Fruit fly (Drosophila melanogaster) Kc167 (cell line): ENCODE data around the gene CG3436.

Experiments used
- Myc ChIP-seq: fragments of >200 bp; optimal IDR thresholded peaks from 2 replicates; lab custom pipeline; 2017; ENCODE audit warnings: missing external identifiers
- Sin3A ChIP-seq: fragments of >200 bp; optimal IDR thresholded peaks from 2 replicates; lab custom pipeline; 2018; ENCODE audit warnings: missing external identifiers
- h ChIP-seq: fragments of >200 bp; optimal IDR thresholded peaks from 3 replicates; lab custom pipeline; 2018; ENCODE audit warnings: missing external identifiers
- insv ChIP-seq: fragments of >200 bp; optimal IDR thresholded peaks from 3 replicates; lab custom pipeline; 2018; ENCODE audit warnings: missing external identifiers
- psq ChIP-seq: fragments of >200 bp; optimal IDR thresholded peaks from 2 replicates; lab custom pipeline; 2017; ENCODE audit warnings: missing external identifiers
- ttk ChIP-seq: sonication (Bioruptor generic); optimal IDR thresholded peaks from 2 replicates; lab custom pipeline; 2017; ENCODE audit warnings: missing external identifiers

The CG3436 gene

DNA sequence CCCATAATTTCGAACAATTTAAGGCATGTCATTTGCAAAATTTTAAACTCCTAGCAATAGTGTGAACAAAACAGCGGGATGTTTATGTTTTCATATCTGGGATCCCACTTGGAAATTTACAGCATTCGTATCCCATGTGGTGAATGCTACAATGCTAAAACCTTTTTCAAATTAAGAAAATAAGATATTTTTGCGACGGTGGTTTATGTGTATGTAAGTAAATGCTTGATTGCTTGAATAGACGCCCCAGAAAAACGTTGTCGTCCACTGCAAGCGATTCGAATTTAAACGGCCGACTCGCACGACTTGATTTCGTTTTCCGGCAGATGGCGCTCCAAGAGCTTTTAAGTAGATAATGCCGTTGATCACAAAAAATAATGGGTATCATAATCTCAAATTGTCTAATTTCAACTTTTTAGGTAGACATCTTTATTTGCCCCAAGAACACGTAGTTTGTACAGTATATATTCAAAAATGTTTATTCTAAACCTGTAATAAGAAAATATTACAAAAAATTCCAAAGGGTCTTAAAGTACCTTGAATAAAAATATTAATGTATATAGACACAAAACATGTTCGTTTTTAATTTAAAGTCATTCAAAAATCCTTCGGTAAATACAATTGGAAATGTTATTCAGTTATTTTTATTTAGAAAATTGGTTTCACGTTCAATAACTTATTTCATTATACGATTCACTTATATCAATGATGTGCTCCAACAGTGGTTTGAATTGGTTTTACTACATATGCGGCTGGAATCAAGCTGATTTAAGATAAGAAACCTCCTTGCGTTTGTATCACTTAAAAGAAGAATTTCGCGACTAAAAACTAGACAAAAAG, 33.4 kb upstream of the CG3436 start:
- TF ChIP-seq psq (lab: Kevin White, UChicago) (no peak), Myc (lab: Kevin White, UChicago) (no peak), Sin3A (lab: Kevin White, UChicago) (no peak), h (lab: Kevin White, UChicago) (no peak), ttk (lab: Kevin White, UChicago) (no peak), insv (no peak)

DNA sequence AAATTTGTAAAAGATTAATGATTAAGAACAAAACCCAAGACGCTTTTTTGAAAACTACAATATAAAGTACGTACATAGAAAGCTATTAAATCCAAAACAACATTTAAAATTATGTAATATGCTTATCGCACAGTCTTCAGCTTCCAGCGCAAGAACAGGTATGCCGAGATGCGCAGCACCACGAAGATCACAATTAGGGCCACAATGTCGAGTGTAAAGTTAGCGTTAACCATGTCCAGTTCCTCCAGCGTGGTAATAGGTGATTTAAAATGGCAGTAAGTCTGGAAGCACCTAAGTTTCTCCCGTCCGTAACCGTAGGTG, 32.9 kb upstream of the CG3436 start:
- TF ChIP-seq ttk (lab: Kevin White, UChicago), result no peak
- TF ChIP-seq Myc (lab: Kevin White, UChicago), result no peak
- no peak for TF ChIP-seq psq (lab: Kevin White, UChicago)
- TF ChIP-seq insv, result no peak
- no peak for TF ChIP-seq h (lab: Kevin White, UChicago)
- TF ChIP-seq Sin3A (lab: Kevin White, UChicago), result no peak

DNA sequence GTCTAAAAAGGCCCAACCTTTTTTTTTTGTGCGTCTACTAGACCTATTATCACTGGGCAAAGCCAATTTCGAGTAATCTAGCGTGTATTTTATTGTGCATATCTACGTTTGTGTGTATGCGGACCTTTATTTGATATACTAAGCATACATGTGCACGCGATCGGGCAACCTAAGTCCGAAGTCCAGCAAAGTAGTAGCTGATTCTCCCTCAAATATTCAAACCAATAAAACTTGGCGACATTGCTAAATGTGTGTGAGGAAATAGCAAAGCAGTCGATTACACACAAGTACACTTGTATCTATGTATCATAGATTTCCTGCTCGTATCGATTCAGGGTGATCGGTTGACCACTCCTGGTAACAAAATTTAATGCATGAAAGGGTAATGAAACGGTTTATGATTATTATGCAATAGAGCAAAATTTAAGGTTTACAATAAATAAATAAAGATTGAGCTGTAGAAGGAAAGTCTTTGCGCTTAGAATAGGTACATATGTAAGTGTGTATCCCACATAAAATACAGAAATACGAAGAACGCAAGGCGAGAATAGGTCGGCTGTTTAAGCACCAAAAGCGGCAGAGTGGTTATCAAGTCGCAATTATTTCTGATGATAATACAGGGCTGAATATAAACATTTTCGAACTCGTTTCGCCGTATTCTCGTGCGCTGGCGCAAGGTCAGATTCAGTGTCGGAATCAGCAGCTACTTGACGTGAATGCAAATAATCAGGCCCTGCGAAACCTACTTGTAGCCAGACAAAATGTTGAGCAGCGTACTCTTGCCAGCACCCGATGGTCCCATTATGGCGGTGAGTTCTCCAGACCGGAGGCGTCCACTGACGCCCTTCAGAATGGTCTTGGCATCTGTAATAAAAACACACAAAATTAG, 30.2 kb upstream of the CG3436 start:
- TF ChIP-seq h (lab: Kevin White, UChicago), result no peak
- TF ChIP-seq insv, result no peak

DNA sequence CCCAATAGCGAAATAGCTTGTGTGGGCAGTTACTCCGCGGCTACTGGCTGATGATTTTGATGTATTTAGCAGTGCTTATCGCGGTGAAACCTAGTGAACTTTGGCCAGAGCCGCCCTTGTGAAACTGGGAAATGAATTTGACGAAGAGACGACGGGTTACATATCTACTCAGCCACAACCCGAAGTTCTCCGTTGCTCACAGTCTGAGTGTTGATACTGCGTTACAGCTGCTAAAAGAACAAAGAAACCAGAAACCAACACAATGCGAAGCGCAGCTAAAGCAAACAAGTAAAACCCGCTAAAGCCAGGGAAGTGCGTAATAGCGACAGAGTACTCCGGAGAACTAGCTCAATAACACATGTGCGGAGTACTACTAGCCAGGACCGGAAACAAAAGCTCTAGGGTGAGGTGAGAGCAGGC, 27.5 kb upstream of the CG3436 start:
- no peak for TF ChIP-seq h (lab: Kevin White, UChicago)
- TF ChIP-seq psq (lab: Kevin White, UChicago), result no peak
- TF ChIP-seq Myc (lab: Kevin White, UChicago), result no peak

DNA sequence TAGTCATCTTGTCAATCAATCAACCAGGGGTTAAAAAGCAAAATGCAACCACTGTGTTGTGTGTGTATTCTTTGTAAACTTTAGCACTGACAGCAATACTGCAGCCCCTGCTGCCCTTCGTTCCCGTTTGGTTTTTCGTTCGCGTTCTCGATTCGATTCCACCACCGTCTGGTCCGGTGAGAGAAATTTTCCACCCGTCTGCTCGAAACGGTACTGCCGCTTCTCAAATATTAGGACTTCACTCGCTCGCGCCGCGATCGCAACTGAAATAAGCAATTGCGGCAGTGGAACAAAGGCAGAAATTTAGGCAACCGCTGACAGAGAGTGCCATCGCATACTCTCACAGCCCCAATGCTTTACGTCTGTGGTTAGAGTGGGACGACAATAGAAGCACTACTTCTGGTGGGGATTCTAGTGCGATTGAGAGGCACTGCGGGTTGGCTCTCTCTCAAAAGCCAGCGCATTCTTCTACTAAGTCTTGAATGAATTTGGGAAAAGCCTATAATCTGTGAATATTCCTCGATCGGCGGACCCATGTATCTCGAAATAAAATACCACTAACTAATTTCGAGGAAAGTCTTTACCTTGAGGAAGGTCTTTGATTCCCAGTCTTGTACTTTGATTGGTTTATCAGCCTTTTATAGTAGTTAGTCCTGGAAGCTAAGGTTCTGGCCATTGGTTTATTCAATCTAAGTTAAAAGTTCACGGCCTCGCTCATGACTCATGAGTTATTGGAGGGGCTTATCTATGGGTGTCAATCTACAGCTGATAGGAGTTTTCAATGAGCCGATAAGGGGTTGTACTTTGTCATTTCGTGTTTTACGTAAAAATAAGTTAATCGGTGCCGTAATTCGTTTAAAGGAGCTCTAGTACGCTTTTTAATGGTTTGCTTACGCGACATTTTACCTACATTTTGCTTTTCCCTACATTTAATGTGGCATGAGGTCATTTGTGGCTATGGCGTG, 26.6 kb upstream of the CG3436 start:
- no peak for TF ChIP-seq insv
- TF ChIP-seq psq (lab: Kevin White, UChicago), result no peak
- TF ChIP-seq Myc (lab: Kevin White, UChicago), result no peak

DNA sequence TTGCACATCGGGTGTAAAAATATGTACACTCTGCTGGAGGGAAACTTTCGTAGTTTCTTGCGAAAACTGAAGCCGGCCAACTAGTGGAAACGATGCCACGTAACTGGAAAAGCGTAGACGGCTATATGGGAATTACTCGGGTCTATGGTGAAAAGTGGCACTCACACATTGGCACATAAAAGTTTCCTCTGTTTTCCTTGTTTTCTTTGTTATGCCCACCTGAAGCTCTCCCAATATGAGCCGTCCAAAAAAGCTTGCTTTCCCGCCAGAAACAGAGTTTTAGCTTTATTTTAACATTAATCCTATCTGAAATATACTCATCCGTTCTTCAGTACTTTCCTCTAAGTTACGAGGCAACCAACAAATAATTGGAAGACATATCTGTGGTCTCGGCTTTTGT, 25.1 kb upstream of the CG3436 start, which contains the start of gene CG3164:
TSS of gene CG3164 (minus strand) at position 101 of the 400 bp plus-strand sequence.
- TF ChIP-seq h (lab: Kevin White, UChicago) (no peak), ttk (lab: Kevin White, UChicago) (no peak), Sin3A (lab: Kevin White, UChicago) (no peak), Myc (lab: Kevin White, UChicago) (no peak), insv (no peak), psq (lab: Kevin White, UChicago) (no peak)

DNA sequence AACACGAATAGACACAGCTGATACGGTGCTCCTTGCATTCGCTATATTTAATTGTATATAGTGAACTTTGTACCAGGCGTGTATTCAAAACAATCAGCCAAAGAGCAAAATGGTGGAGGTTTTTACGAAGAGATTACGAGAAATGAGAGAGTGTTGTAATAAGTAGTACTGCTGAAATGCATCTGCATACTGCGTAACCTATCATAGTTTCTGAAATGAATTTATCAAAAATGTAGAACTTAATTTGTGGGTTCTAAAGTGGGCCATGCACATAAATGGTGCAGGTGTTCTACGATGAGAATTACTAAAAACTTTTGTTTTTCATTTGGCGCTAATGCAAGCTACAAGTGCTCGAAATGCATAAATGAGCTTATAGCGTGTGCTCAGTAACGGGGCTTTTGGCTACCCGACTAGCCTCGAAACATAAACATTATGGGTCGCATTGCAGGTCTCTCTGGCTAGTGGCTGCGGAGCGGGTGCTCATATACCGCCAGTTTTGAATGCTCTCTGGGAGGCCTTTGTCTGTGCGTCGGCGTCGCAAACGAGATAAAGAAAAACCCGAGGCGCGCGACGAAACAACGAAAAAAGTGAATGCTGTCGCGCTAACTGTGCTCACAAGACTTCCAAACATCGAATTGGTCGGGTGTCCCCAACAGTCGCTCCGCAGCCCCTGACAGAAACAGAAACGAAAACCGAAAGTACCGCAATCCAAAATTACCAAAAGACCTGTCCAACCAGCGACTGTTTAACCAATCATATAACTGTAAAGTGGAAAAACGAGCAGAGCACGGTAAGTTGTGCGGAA, 24.2 kb upstream of the CG3436 start, which contains the start of gene Gs1:
TSS of gene Gs1 (plus strand) at position 612 of the 805 bp plus-strand sequence.
- TF ChIP-seq Sin3A (lab: Kevin White, UChicago) (no peak), ttk (lab: Kevin White, UChicago) (no peak), h (lab: Kevin White, UChicago) (no peak)

DNA sequence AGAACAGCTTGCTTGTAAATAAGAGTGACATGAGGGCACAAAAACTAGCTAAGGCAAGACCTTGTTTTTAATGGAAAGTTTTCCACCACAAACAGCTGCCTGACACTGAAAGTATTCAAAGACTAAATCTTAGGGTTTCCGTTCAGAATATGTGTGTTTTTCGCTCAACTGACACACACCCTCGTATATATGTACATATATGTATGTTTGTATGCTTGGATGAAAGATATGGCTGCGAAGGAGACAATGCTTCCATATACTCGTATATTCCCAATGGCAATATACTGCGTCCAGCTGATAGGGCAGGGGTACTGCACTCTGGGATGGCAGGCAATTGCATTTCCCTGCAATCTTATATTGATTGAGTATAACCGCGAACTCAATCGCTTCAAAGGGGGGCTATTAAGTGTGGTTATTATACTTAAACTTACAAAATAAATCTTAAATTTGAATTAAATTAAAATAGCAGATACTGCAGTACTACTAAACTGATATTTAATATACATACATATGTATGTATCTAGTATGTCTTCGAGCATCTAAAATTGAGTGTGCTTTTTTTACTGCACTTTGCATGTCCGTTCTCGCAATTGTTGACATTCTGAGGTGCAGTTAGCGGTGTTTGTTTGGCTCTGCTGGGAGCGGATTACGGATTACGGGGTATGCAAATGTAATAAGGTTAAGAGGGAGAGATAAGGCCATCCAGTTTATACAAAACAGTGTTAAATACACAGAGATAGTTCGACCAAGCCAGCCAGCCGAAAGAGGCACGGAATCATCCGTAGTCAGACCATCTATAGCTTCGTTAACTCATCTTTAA, 21.1 kb upstream of the CG3436 start:
- TF ChIP-seq ttk (lab: Kevin White, UChicago), result no peak
- TF ChIP-seq h (lab: Kevin White, UChicago), result no peak
- TF ChIP-seq Myc (lab: Kevin White, UChicago), result no peak
- no peak for TF ChIP-seq psq (lab: Kevin White, UChicago)

DNA sequence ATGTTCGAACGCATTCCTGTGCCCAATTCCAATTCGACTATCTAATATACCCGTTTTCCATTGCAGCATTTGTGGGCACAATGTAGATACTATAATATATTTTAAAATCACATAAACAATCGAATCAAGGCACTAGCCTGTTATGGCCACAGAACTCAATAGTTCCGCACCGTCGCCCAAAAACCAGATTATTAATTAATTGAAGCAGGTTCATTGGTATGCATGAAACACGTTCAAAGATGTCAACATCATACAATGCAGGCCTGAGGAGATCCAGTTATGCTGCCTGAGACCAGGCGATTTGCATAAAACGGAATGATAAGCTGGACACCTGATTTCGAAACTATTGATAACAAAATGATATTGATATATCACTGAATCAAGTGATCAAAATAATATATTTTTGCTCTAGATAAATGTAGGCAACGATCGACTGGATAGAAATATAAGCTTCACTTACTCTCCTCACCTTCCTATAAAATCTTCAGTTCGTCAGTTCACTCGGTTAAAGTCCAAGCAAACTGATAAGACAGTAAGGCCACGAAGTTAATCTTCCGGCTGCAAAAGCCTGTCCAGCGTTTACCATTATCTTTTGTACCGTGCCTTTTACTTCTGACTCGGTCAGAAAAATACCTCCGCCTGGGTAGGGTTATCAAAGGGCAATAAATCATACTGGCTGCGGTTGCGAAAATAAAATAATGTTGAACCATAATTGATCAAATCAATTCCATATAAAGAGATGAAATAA, 20.3 kb upstream of the CG3436 start:
- TF ChIP-seq h (lab: Kevin White, UChicago), result no peak
- TF ChIP-seq Sin3A (lab: Kevin White, UChicago), result no peak
- no peak for TF ChIP-seq insv
- TF ChIP-seq ttk (lab: Kevin White, UChicago), result no peak
- no peak for TF ChIP-seq Myc (lab: Kevin White, UChicago)
- TF ChIP-seq psq (lab: Kevin White, UChicago), result no peak

DNA sequence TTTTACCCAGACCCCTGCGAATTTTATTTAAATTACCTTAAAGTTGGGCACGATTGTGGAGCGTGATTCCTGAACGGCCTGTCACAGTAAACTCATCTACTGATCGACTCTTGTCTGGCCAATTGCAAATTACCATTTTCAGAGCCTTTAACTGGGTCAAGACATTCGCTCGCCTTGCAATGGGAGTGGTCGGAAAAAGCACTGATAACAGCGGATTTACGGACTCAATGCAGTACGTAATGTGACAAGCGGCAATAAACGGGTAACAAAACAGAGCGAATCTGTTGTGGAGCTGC, 19.8 kb upstream of the CG3436 start:
- TF ChIP-seq ttk (lab: Kevin White, UChicago) (no peak), psq (lab: Kevin White, UChicago) (no peak), Sin3A (lab: Kevin White, UChicago) (no peak), Myc (lab: Kevin White, UChicago) (no peak)
